Worm (Caenorhabditis elegans): ENCODE results near the gene F13H8.6.

F13H8.6 gene

ce11 chrII:6292527-6292926, 5.8 kb upstream of the F13H8.6 start, which contains the start of gene nyn-3:
TSS of gene nyn-3 (minus strand) at chrII:6292627.
- TF ChIP-seq daf-12 (tag; optimal IDR thresholded peaks at IDR 0.05) (no peak), zip-11 (GFP tag; IDR thresholded peaks at IDR 0.05) (no peak), daf-16 (GFP tag; optimal IDR thresholded peaks at IDR 0.05) (no peak), daf-16 (tag; optimal IDR thresholded peaks at IDR 0.05) (no peak), nhr-77 (tag; optimal IDR thresholded peaks at IDR 0.05) (no peak)

DNA sequence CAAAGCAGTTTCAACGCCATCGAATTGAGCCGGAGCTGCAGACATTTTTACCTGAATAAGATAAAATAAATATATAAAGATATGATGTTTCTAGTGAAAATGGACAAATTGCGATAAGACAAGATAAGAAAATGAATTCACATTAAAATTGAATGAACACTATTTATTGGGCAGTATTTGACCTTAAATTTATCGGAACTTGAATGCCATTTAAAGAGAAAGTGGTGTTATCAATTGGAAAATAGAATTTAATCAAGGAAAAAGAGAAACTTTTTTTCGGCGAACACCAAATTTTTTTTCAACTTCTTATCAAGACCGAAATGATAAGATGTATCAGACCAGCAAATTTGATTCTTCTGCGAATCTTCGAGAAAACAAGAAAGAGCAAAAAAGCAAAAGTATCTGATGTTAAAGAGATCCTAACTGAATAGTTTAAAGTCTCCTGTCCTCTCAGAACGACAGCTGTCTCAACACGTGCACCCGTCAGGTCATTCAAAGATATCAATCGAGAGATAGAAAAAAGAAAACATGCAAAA, 3.4 kb upstream of the F13H8.6 start, which contains the start of gene upb-1:
upb-1 (minus strand) TSS at position 51 of the 536 bp plus-strand sequence.
- peak; percentile 31 for TF ChIP-seq nhr-11 (tag; optimal IDR thresholded peaks at IDR 0.05)
- TF ChIP-seq zag-1 (tag; optimal IDR thresholded peaks at IDR 0.05): no peak
- TF ChIP-seq pqm-1 (tag; optimal IDR thresholded peaks at IDR 0.05): peak; percentile 16
- TF ChIP-seq daf-16 (GFP tag; optimal IDR thresholded peaks at IDR 0.05): peak in 1 of 2 experiments; percentile 88
- TF ChIP-seq daf-16 (tag; optimal IDR thresholded peaks at IDR 0.05): no peak
- peak; percentile 36 for TF ChIP-seq mxl-3 (GFP tag; optimal IDR thresholded peaks at IDR 0.05)
- TF ChIP-seq nhr-77 (tag; optimal IDR thresholded peaks at IDR 0.05): no peak
- peak in 1 of 2 experiments; percentile 26 for TF ChIP-seq mdl-1 (tag; optimal IDR thresholded peaks at IDR 0.05)
- no peak for TF ChIP-seq lin-39 (tag; optimal IDR thresholded peaks at IDR 0.05)
- TF ChIP-seq dmd-6 (GFP tag; IDR thresholded peaks at IDR 0.05): peak; percentile 56; the same call in 1 of the 2 replicates
- TF ChIP-seq set-16 (GFP tag; IDR thresholded peaks at IDR 0.05): no peak
- no peak for TF ChIP-seq F37D6.2 (tag; optimal IDR thresholded peaks at IDR 0.05)
- peak; percentile 62 for TF ChIP-seq aha-1 (tag)
- peak; percentile 41 for TF ChIP-seq hlh-30 (tag; optimal IDR thresholded peaks at IDR 0.05; ENCODE audit: insufficient read depth)
- TF ChIP-seq Y48G9A.11 (GFP tag; IDR thresholded peaks at IDR 0.05): no peak
- no peak for TF ChIP-seq saeg-2 (GFP tag; IDR thresholded peaks at IDR 0.05)
- TF ChIP-seq nhr-76 (tag; optimal IDR thresholded peaks at IDR 0.05): no peak
- TF ChIP-seq hlh-11 (tag; optimal IDR thresholded peaks at IDR 0.05): peak; percentile 59

DNA sequence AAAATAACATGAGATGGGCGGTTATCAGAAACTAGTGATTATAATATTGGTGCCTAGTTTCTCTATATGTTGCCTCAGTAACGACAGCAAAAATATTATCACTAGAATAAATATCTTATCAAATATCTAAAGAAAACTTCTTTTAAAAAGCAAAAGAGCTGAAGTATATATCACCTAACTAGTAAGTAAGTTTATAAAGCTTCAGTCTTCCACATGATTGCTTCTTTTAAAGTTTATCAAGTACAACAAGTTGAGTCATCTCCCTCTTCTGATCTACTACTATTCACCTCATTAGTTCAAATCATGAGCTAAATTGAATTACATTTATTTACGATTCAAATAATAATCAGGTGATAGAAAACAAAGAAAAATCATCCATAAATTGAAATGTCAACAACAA, 1.3 kb upstream of the F13H8.6 start:
- peak; percentile 64 for TF ChIP-seq aha-1 (tag)
- TF ChIP-seq ces-1 (GFP tag; optimal IDR thresholded peaks at IDR 0.05): no peak
- peak; percentile 32 for TF ChIP-seq T20F7.1 (GFP tag; optimal IDR thresholded peaks at IDR 0.05)

DNA sequence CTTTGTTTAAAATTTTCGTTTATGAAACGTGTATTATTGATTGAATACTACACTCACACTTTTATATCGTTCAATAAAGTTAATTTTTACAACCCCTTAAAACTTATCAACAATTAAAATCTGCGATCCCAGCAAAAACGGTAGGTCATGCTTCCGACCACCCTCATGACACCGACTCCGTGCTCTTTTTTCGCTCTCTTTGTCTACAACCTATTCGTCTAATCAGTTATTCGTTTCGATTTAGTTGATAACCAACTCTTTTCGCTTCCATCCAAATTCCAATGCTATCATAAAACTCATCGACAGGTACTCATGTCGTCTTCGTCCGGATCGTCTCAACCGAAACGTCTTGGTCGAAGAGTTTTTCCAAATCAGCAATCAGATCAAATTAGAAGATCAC, 3.7 kb downstream of the F13H8.6 start, which contains the start of gene F13H8.1:
F13H8.1 (plus strand) TSS at position 311 of the 400 bp plus-strand sequence.
- TF ChIP-seq ces-1 (GFP tag; optimal IDR thresholded peaks at IDR 0.05) (no peak), dve-1 (tag; optimal IDR thresholded peaks at IDR 0.05; ENCODE audit: insufficient read depth) (peak; percentile 64), R02D3.7 (tag; optimal IDR thresholded peaks at IDR 0.05) (no peak), hlh-11 (tag; optimal IDR thresholded peaks at IDR 0.05) (peak; percentile 58), nhr-28 (tag; optimal IDR thresholded peaks at IDR 0.05) (peak; percentile 56), php-3 (GFP tag; IDR thresholded peaks at IDR 0.05) (peak; percentile 64; the same call in 1 of the 2 replicates), mep-1 (tag; optimal IDR thresholded peaks at IDR 0.05) (no peak), hlh-30 (tag; optimal IDR thresholded peaks at IDR 0.05; ENCODE audit: insufficient read depth) (peak; percentile 52), dmd-6 (GFP tag; IDR thresholded peaks at IDR 0.05) (peak; percentile 33; the same call in 1 of the 2 replicates), nhr-11 (tag; optimal IDR thresholded peaks at IDR 0.05) (no peak), ceh-32 (tag; optimal IDR thresholded peaks at IDR 0.05; ENCODE audit: poor library complexity) (no peak), daf-16 (GFP tag; optimal IDR thresholded peaks at IDR 0.05) (no peak), daf-16 (tag; optimal IDR thresholded peaks at IDR 0.05) (peak; percentile 76), pqm-1 (tag; optimal IDR thresholded peaks at IDR 0.05) (peak; percentile 63)

DNA sequence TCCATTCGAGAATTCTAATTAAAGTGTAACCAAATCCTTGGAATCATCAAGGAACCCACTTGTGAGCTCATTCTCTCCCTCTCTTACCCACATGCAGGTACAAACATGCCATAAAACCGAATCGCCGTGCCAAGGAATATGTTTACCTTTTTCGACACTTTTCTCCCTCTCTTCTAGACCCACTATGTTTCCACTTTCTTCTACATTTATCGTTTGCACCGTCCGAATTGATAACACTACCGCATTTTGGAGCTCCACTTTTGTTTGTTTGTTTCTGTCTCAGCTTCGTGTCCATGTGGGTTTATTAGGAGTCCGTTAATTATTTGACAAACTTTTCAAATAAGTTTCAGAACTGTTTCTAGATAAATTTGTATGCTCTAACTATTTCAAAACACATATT, 4.9 kb downstream of the F13H8.6 start:
- TF ChIP-seq tag-97 (GFP tag; IDR thresholded peaks at IDR 0.05) (no peak), nhr-10 (tag; optimal IDR thresholded peaks at IDR 0.05) (no peak), egl-27 (tag; optimal IDR thresholded peaks at IDR 0.05) (no peak), unc-39 (tag; optimal IDR thresholded peaks at IDR 0.05) (no peak), ztf-11 (tag; optimal IDR thresholded peaks at IDR 0.05) (no peak), lin-13 (GFP tag; optimal IDR thresholded peaks at IDR 0.05) (no peak), tra-1 (GFP tag; IDR thresholded peaks at IDR 0.05) (no peak), nhr-237 (tag; optimal IDR thresholded peaks at IDR 0.05) (no peak), daf-16 (GFP tag; optimal IDR thresholded peaks at IDR 0.05) (no peak), daf-16 (tag; optimal IDR thresholded peaks at IDR 0.05) (peak; percentile 69), F37D6.2 (tag; optimal IDR thresholded peaks at IDR 0.05) (no peak), ama-1 (optimal IDR thresholded peaks at IDR 0.05) (no peak), unc-130 (GFP tag; optimal IDR thresholded peaks at IDR 0.05) (no peak), php-3 (GFP tag; IDR thresholded peaks at IDR 0.05) (peak; percentile 24; the same call in 1 of the 2 replicates), zag-1 (tag; optimal IDR thresholded peaks at IDR 0.05) (no peak), pqm-1 (tag; optimal IDR thresholded peaks at IDR 0.05) (peak; percentile 59), fkh-10 (GFP tag; optimal IDR thresholded peaks at IDR 0.05) (no peak), nhr-111 (GFP tag; optimal IDR thresholded peaks at IDR 0.05) (no peak), R02D3.7 (tag; optimal IDR thresholded peaks at IDR 0.05) (no peak), lin-39 (tag; optimal IDR thresholded peaks at IDR 0.05) (no peak), nhr-77 (tag; optimal IDR thresholded peaks at IDR 0.05) (peak; percentile 9), fos-1 (tag; optimal IDR thresholded peaks at IDR 0.05) (no peak), mes-2 (tag; optimal IDR thresholded peaks at IDR 0.05; ENCODE audit: poor library complexity, severe bottlenecking) (no peak)
